Fruit fly (Drosophila melanogaster): ENCODE results near the gene Calr.

Gene Calr

dm6 chr3R:9630633-9631095, at the start of gene Calr:
Gene Calr, minus strand, starts transcription at chr3R:9630851.
- no peak for TF ChIP-seq Pif1B (GFP tag; optimal IDR thresholded peaks at IDR 0.05)
- TF ChIP-seq CG13204 (GFP tag; optimal IDR thresholded peaks at IDR 0.05), result no peak
- TF ChIP-seq rn (GFP tag; IDR thresholded peaks at IDR 0.05), result no peak
- TF ChIP-seq Ets98B (GFP tag; IDR thresholded peaks at IDR 0.05), result no peak
- no peak for TF ChIP-seq CG8159 (tag; optimal IDR thresholded peaks at IDR 0.05)
- no peak for TF ChIP-seq Pif1A (GFP tag; optimal IDR thresholded peaks at IDR 0.05)
- TF ChIP-seq CG9948 (tag; optimal IDR thresholded peaks at IDR 0.05), result no peak
- TF ChIP-seq Snoo (tag; optimal IDR thresholded peaks at IDR 0.05), result peak; percentile 30
- TF ChIP-seq CG17806 (tag; optimal IDR thresholded peaks at IDR 0.05), result no peak
- TF ChIP-seq CG34367 (tag; optimal IDR thresholded peaks at IDR 0.05), result peak; percentile 35
- TF ChIP-seq CG8301 (tag; optimal IDR thresholded peaks at IDR 0.05), result no peak
- no peak for TF ChIP-seq CG14655 (GFP tag; optimal IDR thresholded peaks at IDR 0.05)
- TF ChIP-seq CG15710 (tag; optimal IDR thresholded peaks at IDR 0.05), result peak; percentile 8
- no peak for TF ChIP-seq fd96Ca (GFP tag; IDR thresholded peaks at IDR 0.05)
- no peak for TF ChIP-seq EcR (GFP tag; optimal IDR thresholded peaks at IDR 0.05)
- no peak for TF ChIP-seq CG32121 (GFP tag; IDR thresholded peaks at IDR 0.05)
- no peak for TF ChIP-seq CG10348 (GFP tag; IDR thresholded peaks at IDR 0.05)
- no peak for TF ChIP-seq D1 (tag; optimal IDR thresholded peaks at IDR 0.05)
- peak; percentile 27 for TF ChIP-seq gl (tag; optimal IDR thresholded peaks at IDR 0.05)
- no peak for TF ChIP-seq CG4496 (GFP tag; IDR thresholded peaks at IDR 0.05)
- no peak for TF ChIP-seq CG12605 (GFP tag; IDR thresholded peaks at IDR 0.05)

- TF ChIP-seq CG9948 (tag; optimal IDR thresholded peaks at IDR 0.05), result no peak
- TF ChIP-seq CG14655 (GFP tag; optimal IDR thresholded peaks at IDR 0.05), result no peak
- no peak for TF ChIP-seq CG17806 (tag; optimal IDR thresholded peaks at IDR 0.05)
- no peak for TF ChIP-seq CG15710 (tag; optimal IDR thresholded peaks at IDR 0.05)
- TF ChIP-seq CG4496 (GFP tag; IDR thresholded peaks at IDR 0.05), result no peak
- no peak for TF ChIP-seq CG32121 (GFP tag; IDR thresholded peaks at IDR 0.05)
- no peak for TF ChIP-seq CG13204 (GFP tag; optimal IDR thresholded peaks at IDR 0.05)
- no peak for TF ChIP-seq Pif1A (GFP tag; optimal IDR thresholded peaks at IDR 0.05)
- TF ChIP-seq CG12605 (GFP tag; IDR thresholded peaks at IDR 0.05), result no peak
- no peak for TF ChIP-seq CG8159 (tag; optimal IDR thresholded peaks at IDR 0.05)
- no peak for TF ChIP-seq fd96Ca (GFP tag; IDR thresholded peaks at IDR 0.05)
- TF ChIP-seq Pif1B (GFP tag; optimal IDR thresholded peaks at IDR 0.05), result no peak
- TF ChIP-seq Ets98B (GFP tag; IDR thresholded peaks at IDR 0.05), result no peak
- no peak for TF ChIP-seq Snoo (tag; optimal IDR thresholded peaks at IDR 0.05)
- TF ChIP-seq CG10348 (GFP tag; IDR thresholded peaks at IDR 0.05), result no peak
- no peak for TF ChIP-seq CG34367 (tag; optimal IDR thresholded peaks at IDR 0.05)
- no peak for TF ChIP-seq rn (GFP tag; IDR thresholded peaks at IDR 0.05)
These were observed 49.1 kb upstream of the Calr start, which contains the start of gene nmdyn-D7 for dm6 chr3R:9679746-9680145. Gene nmdyn-D7, plus strand, starts transcription at chr3R:9679939.

dm6 chr3R:9677734-9678341, 47.2 kb upstream of the Calr start, which contains the start of gene p23:
Gene p23, plus strand, starts transcription at chr3R:9677927.
- no peak for TF ChIP-seq Snoo (tag; optimal IDR thresholded peaks at IDR 0.05)
- TF ChIP-seq CG12605 (GFP tag; IDR thresholded peaks at IDR 0.05), result no peak
- TF ChIP-seq CG15710 (tag; optimal IDR thresholded peaks at IDR 0.05), result no peak
- TF ChIP-seq Pif1A (GFP tag; optimal IDR thresholded peaks at IDR 0.05), result no peak
- TF ChIP-seq EcR (GFP tag; optimal IDR thresholded peaks at IDR 0.05), result no peak
- no peak for TF ChIP-seq CG34367 (tag; optimal IDR thresholded peaks at IDR 0.05)

dm6 chr3R:9674968-9675573, 44.4 kb upstream of the Calr start, which contains the start of gene Nepl12:
Gene Nepl12, plus strand, starts transcription at chr3R:9675523.
- TF ChIP-seq EcR (GFP tag; optimal IDR thresholded peaks at IDR 0.05), result no peak
- TF ChIP-seq CG17806 (tag; optimal IDR thresholded peaks at IDR 0.05), result no peak
- peak; percentile 41; the same call in 1 of the 2 replicates for TF ChIP-seq CG12605 (GFP tag; IDR thresholded peaks at IDR 0.05)

- TF ChIP-seq CG17806 (tag; optimal IDR thresholded peaks at IDR 0.05) (no peak), CG10348 (GFP tag; IDR thresholded peaks at IDR 0.05) (no peak), CG32121 (GFP tag; IDR thresholded peaks at IDR 0.05) (no peak), gl (tag; optimal IDR thresholded peaks at IDR 0.05) (no peak), CG12605 (GFP tag; IDR thresholded peaks at IDR 0.05) (no peak)
These were observed 43.6 kb upstream of the Calr start, which contains the start of gene Dhc1 for dm6 chr3R:9674196-9674693. Gene Dhc1, minus strand, starts transcription at chr3R:9674643.

dm6 chr3R:9673207-9673606, 42.6 kb upstream of the Calr start:
- TF ChIP-seq rn (GFP tag; IDR thresholded peaks at IDR 0.05) (no peak), CG32121 (GFP tag; IDR thresholded peaks at IDR 0.05) (no peak), CG13204 (GFP tag; optimal IDR thresholded peaks at IDR 0.05) (no peak), CG10348 (GFP tag; IDR thresholded peaks at IDR 0.05) (no peak), Ets98B (GFP tag; IDR thresholded peaks at IDR 0.05) (no peak), Pif1A (GFP tag; optimal IDR thresholded peaks at IDR 0.05) (no peak), CG12605 (GFP tag; IDR thresholded peaks at IDR 0.05) (no peak), CG34367 (tag; optimal IDR thresholded peaks at IDR 0.05) (no peak), CG15710 (tag; optimal IDR thresholded peaks at IDR 0.05) (no peak), Pif1B (GFP tag; optimal IDR thresholded peaks at IDR 0.05) (no peak), CG8301 (tag; optimal IDR thresholded peaks at IDR 0.05) (no peak), CG14655 (GFP tag; optimal IDR thresholded peaks at IDR 0.05) (no peak), CG9948 (tag; optimal IDR thresholded peaks at IDR 0.05) (no peak), D1 (tag; optimal IDR thresholded peaks at IDR 0.05) (no peak)
